Worm (Caenorhabditis elegans): Measurements from ENCODE around the gene sra-2.

The sra-2 gene

ce11 chrII:9507181-9507580 lies 21.4 kb upstream of the sra-2 start, which contains the start of gene gcy-3:
Gene gcy-3 (minus strand): TSS chrII:9507281.
- TF ChIP-seq zip-5 (tag; optimal IDR thresholded peaks at IDR 0.05) = no peak
- no peak for TF ChIP-seq pqm-1 (tag; optimal IDR thresholded peaks at IDR 0.05)

DNA sequence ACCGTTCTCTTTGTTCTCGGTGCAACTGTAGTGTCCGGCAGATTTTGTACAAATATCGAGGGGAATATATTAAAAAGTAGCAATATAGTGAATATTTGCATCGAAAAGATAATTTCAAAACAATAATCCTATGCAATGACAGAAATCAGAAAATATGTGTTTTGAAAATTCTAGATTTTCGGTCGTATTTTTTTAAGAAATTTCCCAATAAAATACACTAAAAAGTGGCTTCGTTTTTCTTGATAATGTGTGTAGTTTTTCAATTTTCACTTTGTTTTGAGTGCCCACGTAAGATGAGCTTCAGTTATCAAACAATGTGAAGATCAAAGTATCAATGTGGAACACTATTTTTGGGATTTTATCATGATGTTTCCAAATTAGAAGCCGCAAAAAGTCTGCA lies 11.7 kb upstream of the sra-2 start, which contains the start of gene gcy-1:
TSS of gene gcy-1 (minus strand) at position 101 of the 400 bp plus-strand sequence.
- TF ChIP-seq tbx-7 (tag; optimal IDR thresholded peaks at IDR 0.05) (no peak), ceh-34 (tag; optimal IDR thresholded peaks at IDR 0.05) (no peak), ceh-24 (tag; optimal IDR thresholded peaks at IDR 0.05) (no peak), hlh-13 (GFP tag; optimal IDR thresholded peaks at IDR 0.05) (no peak), lin-11 (tag; optimal IDR thresholded peaks at IDR 0.05) (no peak), syd-9 (tag; optimal IDR thresholded peaks at IDR 0.05) (no peak), hlh-8 (tag; optimal IDR thresholded peaks at IDR 0.05) (no peak), hlh-30 (tag; optimal IDR thresholded peaks at IDR 0.05; ENCODE audit: insufficient read depth) (no peak), elt-4 (tag; optimal IDR thresholded peaks at IDR 0.05) (no peak), pha-2 (tag; optimal IDR thresholded peaks at IDR 0.05) (no peak), hlh-15 (tag; optimal IDR thresholded peaks at IDR 0.05) (no peak), sox-4 (tag; optimal IDR thresholded peaks at IDR 0.05) (no peak), mec-3 (tag; optimal IDR thresholded peaks at IDR 0.05; ENCODE audit: borderline replicate concordance) (no peak), ceh-14 (tag; optimal IDR thresholded peaks at IDR 0.05) (no peak), ztf-16 (tag; optimal IDR thresholded peaks at IDR 0.05) (no peak), C38D4.7 (GFP tag; optimal IDR thresholded peaks at IDR 0.05) (no peak)

ce11 chrII:9518781-9519180 lies 9.8 kb upstream of the sra-2 start, which contains the start of the genes sfxn-1.1 and AH6.3:
Gene sfxn-1.1 (minus strand): TSS chrII:9518881.
Gene AH6.3 (plus strand): TSS chrII:9519055.
- no peak for TF ChIP-seq pat-9 (tag; optimal IDR thresholded peaks at IDR 0.05)
- TF ChIP-seq unc-55 (GFP tag; optimal IDR thresholded peaks at IDR 0.05) = no peak
- TF ChIP-seq pha-4 (tag; optimal IDR thresholded peaks at IDR 0.05) = no peak
- TF ChIP-seq K09A11.1 (tag; optimal IDR thresholded peaks at IDR 0.05; ENCODE audit: insufficient read depth) = no peak
- no peak for TF ChIP-seq nfya-1 (tag; optimal IDR thresholded peaks at IDR 0.05)
- TF ChIP-seq T23F11.4 (GFP tag; optimal IDR thresholded peaks at IDR 0.05) = no peak
- TF ChIP-seq ahr-1 (tag; optimal IDR thresholded peaks at IDR 0.05) = no peak
- no peak for TF ChIP-seq ama-1 (optimal IDR thresholded peaks at IDR 0.05)

DNA sequence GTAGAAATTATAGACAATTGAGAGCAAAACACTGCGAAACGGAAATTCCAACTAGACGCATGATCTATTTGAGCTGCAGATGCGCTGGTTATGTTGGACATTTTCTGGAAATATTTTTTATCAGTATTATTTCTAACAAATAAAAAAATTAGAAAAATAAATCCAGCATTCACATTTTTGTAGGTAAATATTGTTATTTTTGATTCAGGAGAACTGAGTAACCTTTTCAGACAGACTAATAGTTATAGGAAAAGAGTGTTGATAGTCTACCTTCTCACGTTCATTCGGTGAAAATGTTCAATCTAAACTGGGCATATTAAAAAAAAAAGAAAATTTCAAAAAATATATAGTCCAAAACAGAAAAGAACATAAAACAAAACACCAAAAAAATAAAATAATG lies 7.0 kb upstream of the sra-2 start, which contains the start of gene sra-1:
TSS of gene sra-1 (minus strand) at position 101 of the 400 bp plus-strand sequence.
- TF ChIP-seq ref-2 (tag; optimal IDR thresholded peaks at IDR 0.05) = no peak
- no peak for TF ChIP-seq lim-6 (tag; optimal IDR thresholded peaks at IDR 0.05)
- no peak for TF ChIP-seq ztf-16 (tag; optimal IDR thresholded peaks at IDR 0.05)
- no peak for TF ChIP-seq fkh-10 (GFP tag; optimal IDR thresholded peaks at IDR 0.05)
- TF ChIP-seq ceh-22 (tag; optimal IDR thresholded peaks at IDR 0.05) = no peak
- TF ChIP-seq ttx-3 (tag; optimal IDR thresholded peaks at IDR 0.05) = no peak
- no peak for TF ChIP-seq elt-4 (tag; optimal IDR thresholded peaks at IDR 0.05)
- TF ChIP-seq odd-2 (tag; optimal IDR thresholded peaks at IDR 0.05) = no peak
- no peak for TF ChIP-seq ceh-45 (GFP tag; IDR thresholded peaks at IDR 0.05)
- no peak for TF ChIP-seq nfya-1 (tag; optimal IDR thresholded peaks at IDR 0.05)
- no peak for TF ChIP-seq ceh-30 (tag; optimal IDR thresholded peaks at IDR 0.05)
- no peak for TF ChIP-seq che-1 (tag; optimal IDR thresholded peaks at IDR 0.05)
- TF ChIP-seq ceh-34 (tag; optimal IDR thresholded peaks at IDR 0.05) = no peak

DNA sequence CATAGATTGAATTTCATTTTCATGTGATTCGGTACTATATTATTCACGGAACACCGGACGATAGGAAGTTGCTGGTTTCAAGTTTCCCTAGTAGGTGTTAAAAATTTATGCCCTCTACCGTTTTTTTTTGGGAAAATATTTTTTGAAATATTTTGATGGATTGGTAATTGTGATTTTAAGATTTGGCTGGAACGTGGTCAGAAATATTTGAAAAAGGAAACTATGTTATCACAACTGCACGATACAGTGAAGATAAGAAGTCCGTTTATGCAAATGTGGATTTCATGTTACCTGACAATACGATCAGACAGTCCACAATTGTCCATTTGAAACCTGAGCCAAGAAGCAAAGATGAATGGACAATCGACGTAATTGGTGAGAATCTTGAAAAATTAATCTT lies 5.6 kb upstream of the sra-2 start, which contains the start of gene AH6.17:
TSS of gene AH6.17 (plus strand) at position 185 of the 400 bp plus-strand sequence.
- no peak for TF ChIP-seq hlh-30 (tag; optimal IDR thresholded peaks at IDR 0.05; ENCODE audit: insufficient read depth)
- TF ChIP-seq ztf-16 (tag; optimal IDR thresholded peaks at IDR 0.05) = no peak
- no peak for TF ChIP-seq ttx-3 (tag; optimal IDR thresholded peaks at IDR 0.05)
- no peak for TF ChIP-seq ahr-1 (tag; optimal IDR thresholded peaks at IDR 0.05)
- no peak for TF ChIP-seq nhr-232 (tag; optimal IDR thresholded peaks at IDR 0.05)
- TF ChIP-seq elt-4 (tag; optimal IDR thresholded peaks at IDR 0.05) = no peak
- TF ChIP-seq ceh-6 (GFP tag; optimal IDR thresholded peaks at IDR 0.05) = no peak
- no peak for TF ChIP-seq unc-3 (GFP tag; conservative IDR thresholded peaks at IDR 0.05)
- TF ChIP-seq unc-3 (tag; optimal IDR thresholded peaks at IDR 0.05) = no peak
- no peak for TF ChIP-seq pat-9 (tag; optimal IDR thresholded peaks at IDR 0.05)
- TF ChIP-seq lim-6 (tag; optimal IDR thresholded peaks at IDR 0.05) = no peak
- no peak for TF ChIP-seq hlh-13 (GFP tag; optimal IDR thresholded peaks at IDR 0.05)
- TF ChIP-seq pqm-1 (tag; optimal IDR thresholded peaks at IDR 0.05) = no peak
- no peak for TF ChIP-seq ceh-22 (tag; optimal IDR thresholded peaks at IDR 0.05)
- TF ChIP-seq unc-86 (tag; optimal IDR thresholded peaks at IDR 0.05) = no peak
- TF ChIP-seq unc-55 (GFP tag; optimal IDR thresholded peaks at IDR 0.05) = no peak
- no peak for TF ChIP-seq mec-3 (tag; optimal IDR thresholded peaks at IDR 0.05; ENCODE audit: borderline replicate concordance)
- TF ChIP-seq che-1 (tag; optimal IDR thresholded peaks at IDR 0.05) = no peak
- TF ChIP-seq ceh-30 (tag; optimal IDR thresholded peaks at IDR 0.05) = no peak
- no peak for TF ChIP-seq sox-2 (GFP tag; IDR thresholded peaks at IDR 0.05)
- no peak for TF ChIP-seq nfya-1 (tag; optimal IDR thresholded peaks at IDR 0.05)

All from whole organism, late embryonic.